Worm (Caenorhabditis elegans) whole organism, early embryonic: Measurements from ENCODE around the gene bath-29.

ENCODE experiments used
- F13C5.2 ChIP-seq: sonication (generic microtip); optimal IDR thresholded peaks from 2 replicates; lab custom pipeline; 2017; ENCODE audit warnings: mild to moderate bottlenecking, missing genetic modification characterization, inconsistent platforms, missing compliant biosample characterization
- aly-1 ChIP-seq: sonication (generic microtip); optimal IDR thresholded peaks from 2 replicates; lab custom pipeline; 2016; ENCODE audit warnings: missing genetic modification characterization, missing compliant biosample characterization
- ama-1 ChIP-seq: fragments of 150-350 bp; optimal IDR thresholded peaks from 2 replicates; lab custom pipeline; 2014
- ets-7 ChIP-seq: sonication (generic microtip); optimal IDR thresholded peaks from 2 replicates; lab custom pipeline; 2016; ENCODE audit warnings: missing genotype, missing genetic modification characterization, missing compliant biosample characterization
- tbx-11 ChIP-seq: fragments of 200-800 bp; sonication (Bioruptor generic); IDR thresholded peaks from 2 replicates; pipeline ENCODE4 v1.3.6; 2022; ENCODE audit warnings: missing genetic modification characterization, missing compliant biosample characterization
- tbx-37 ChIP-seq: fragments of 200-800 bp; sonication (Bioruptor generic); conservative IDR thresholded peaks from 2 replicates; pipeline ENCODE4 v1.3.6; 2022; ENCODE audit warnings: missing genetic modification reagents, missing genetic modification characterization, missing compliant biosample characterization

- TF ChIP-seq tbx-37 (GFP tag; lab: Robert Waterston, UW) (no peak), aly-1 (tag; lab: Kevin White, UChicago) (no peak), ets-7 (tag; lab: Kevin White, UChicago) (no peak), F13C5.2 (tag; lab: Kevin White, UChicago) (no peak), tbx-11 (GFP tag; lab: Robert Waterston, UW) (no peak), ama-1 (no peak)
Measured at ce11 chrII:3347940-3348610, at the start of gene bath-29, which contains the start of gene F14D2.14.
